Fruit fly (Drosophila melanogaster) whole organism, embryonic: ENCODE results near the gene Gs2.
A peak's percentile ranks its signal among the peaks of the same experiment; 100 is the strongest.

ENCODE experiments used
- CG11560 ChIP-seq: fragments of 200-800 bp; sonication (Bioruptor generic); IDR thresholded peaks from 3 replicates; pipeline ENCODE4 v1.3.6; 2022; ENCODE audit warnings: missing biosample characterization, missing genetic modification characterization
- CG13287 ChIP-seq: fragments of 200-800 bp; sonication (Bioruptor generic); IDR thresholded peaks from 2 replicates; pipeline ENCODE4 v1.3.6; 2022; ENCODE audit warnings: missing biosample characterization, missing genetic modification characterization; ENCODE audit not compliant: partially characterized antibody
- CG13296 ChIP-seq: fragments of 200-800 bp; sonication (Bioruptor generic); optimal IDR thresholded peaks from 3 replicates; lab custom pipeline; 2018; ENCODE audit warnings: missing biosample characterization, mild to moderate bottlenecking, missing genetic modification characterization
- CG15514 ChIP-seq: fragments of 200-800 bp; sonication (Bioruptor generic); optimal IDR thresholded peaks from 3 replicates; lab custom pipeline; 2017; ENCODE audit warnings: missing biosample characterization, missing genetic modification characterization, mild to moderate bottlenecking, moderate library complexity, missing genetic modification reagents
- CG30403 ChIP-seq: fragments of 200-800 bp; sonication (Bioruptor generic); optimal IDR thresholded peaks from 3 replicates; lab custom pipeline; 2016; ENCODE audit warnings: missing biosample characterization, missing genetic modification characterization
- CG31365 ChIP-seq: fragments of 200-800 bp; sonication (Bioruptor generic); optimal IDR thresholded peaks from 2 replicates; lab custom pipeline; 2018; ENCODE audit warnings: missing biosample characterization, mild to moderate bottlenecking, missing genetic modification characterization
- CG31441 ChIP-seq: fragments of 200-800 bp; sonication (Bioruptor generic); IDR thresholded peaks from 2 replicates; pipeline ENCODE4 v1.3.6; 2022; ENCODE audit warnings: missing biosample characterization, missing genetic modification characterization
- CG34422 ChIP-seq: fragments of 200-800 bp; sonication (Bioruptor generic); IDR thresholded peaks from 3 replicates; pipeline ENCODE4 v1.3.6; 2022; ENCODE audit warnings: missing biosample characterization, missing genetic modification characterization
- CG6683 ChIP-seq: fragments of 200-800 bp; sonication (Bioruptor generic); optimal IDR thresholded peaks from 2 replicates; lab custom pipeline; 2017; ENCODE audit warnings: missing biosample characterization, mild to moderate bottlenecking, missing genetic modification characterization, missing genetic modification reagents
- CG6791 ChIP-seq: fragments of 200-800 bp; sonication (Bioruptor generic); IDR thresholded peaks from 3 replicates; pipeline ENCODE4 v1.3.6; 2022; ENCODE audit warnings: missing biosample characterization, missing genetic modification characterization; ENCODE audit not compliant: partially characterized antibody
- CG8089 ChIP-seq: fragments of 200-800 bp; sonication (Bioruptor generic); optimal IDR thresholded peaks from 3 replicates; lab custom pipeline; 2016; ENCODE audit warnings: missing biosample characterization, missing genetic modification characterization
- CG8388 ChIP-seq: fragments of 200-800 bp; sonication (Bioruptor generic); optimal IDR thresholded peaks from 2 replicates; lab custom pipeline; 2019; ENCODE audit warnings: missing biosample characterization, mild to moderate bottlenecking, missing genetic modification characterization, moderate library complexity
- CG8924 ChIP-seq: fragments of 200-800 bp; optimal IDR thresholded peaks from 3 replicates; lab custom pipeline; 2019; ENCODE audit warnings: missing biosample characterization, mild to moderate bottlenecking, missing genetic modification characterization, moderate library complexity
- CG8944 ChIP-seq: fragments of 200-800 bp; sonication (Bioruptor generic); optimal IDR thresholded peaks from 3 replicates; lab custom pipeline; 2016; ENCODE audit warnings: missing biosample characterization, missing genetic modification characterization
- CG9797 ChIP-seq: fragments of 200-800 bp; sonication (Bioruptor generic); optimal IDR thresholded peaks from 3 replicates; lab custom pipeline; 2018; ENCODE audit warnings: missing biosample characterization, mild to moderate bottlenecking, missing genetic modification characterization
- CG9817 ChIP-seq: fragments of 200-800 bp; sonication (Bioruptor generic); optimal IDR thresholded peaks from 2 replicates; lab custom pipeline; 2018; ENCODE audit warnings: missing biosample characterization, mild to moderate bottlenecking, missing genetic modification characterization, moderate library complexity
- Doc2 ChIP-seq: fragments of 200-800 bp; sonication (Bioruptor generic); IDR thresholded peaks from 2 replicates; pipeline ENCODE4 v1.3.6; 2022; ENCODE audit warnings: missing biosample characterization, missing genetic modification characterization
- Fer1 ChIP-seq: fragments of 200-800 bp; sonication (Bioruptor generic); optimal IDR thresholded peaks from 2 replicates; lab custom pipeline; 2017; ENCODE audit warnings: missing biosample characterization, mild to moderate bottlenecking, missing genetic modification characterization
- Gug ChIP-seq: fragments of 200-800 bp; sonication (Bioruptor generic); IDR thresholded peaks from 4 replicates; pipeline ENCODE4 v1.3.6; 2022; ENCODE audit warnings: missing biosample characterization, missing genetic modification characterization
- HmgD ChIP-seq: fragments of 200-800 bp; sonication (Bioruptor generic); optimal IDR thresholded peaks from 3 replicates; lab custom pipeline; 2016; ENCODE audit warnings: missing biosample characterization, missing genetic modification characterization
- HmgZ ChIP-seq: fragments of 200-800 bp; sonication (Bioruptor generic); optimal IDR thresholded peaks from 2 replicates; lab custom pipeline; 2018; ENCODE audit warnings: missing biosample characterization, mild to moderate bottlenecking, missing genetic modification characterization
- Meics ChIP-seq: fragments of 200-800 bp; sonication (Bioruptor generic); optimal IDR thresholded peaks from 2 replicates; lab custom pipeline; 2017; ENCODE audit warnings: missing biosample characterization, mild to moderate bottlenecking, missing genetic modification characterization
- NC2β ChIP-seq: fragments of 200-800 bp; sonication (Bioruptor generic); optimal IDR thresholded peaks from 2 replicates; lab custom pipeline; 2016; ENCODE audit warnings: missing biosample characterization, missing genetic modification characterization
- NK7.1 ChIP-seq: fragments of 200-800 bp; sonication (Bioruptor generic); optimal IDR thresholded peaks from 3 replicates; lab custom pipeline; 2016; ENCODE audit warnings: missing biosample characterization, missing genetic modification characterization
- NfI ChIP-seq: fragments of 200-800 bp; sonication (Bioruptor generic); optimal IDR thresholded peaks from 3 replicates; lab custom pipeline; 2018; ENCODE audit warnings: missing biosample characterization, mild to moderate bottlenecking, missing genetic modification characterization, moderate library complexity
- ab ChIP-seq: fragments of 200-800 bp; sonication (Bioruptor generic); optimal IDR thresholded peaks from 2 replicates; lab custom pipeline; 2016; ENCODE audit warnings: missing biosample characterization, missing genetic modification characterization
- cad ChIP-seq: fragments of >200 bp; optimal IDR thresholded peaks from 2 replicates; lab custom pipeline; 2017; ENCODE audit warnings: missing biosample characterization, missing genetic modification characterization
- cato ChIP-seq: fragments of 200-800 bp; sonication (Bioruptor generic); optimal IDR thresholded peaks from 2 replicates; lab custom pipeline; 2016; ENCODE audit warnings: missing biosample characterization, missing genetic modification characterization, borderline replicate concordance
- da ChIP-seq: fragments of 200-800 bp; sonication (Bioruptor generic); optimal IDR thresholded peaks from 2 replicates; lab custom pipeline; 2016; ENCODE audit warnings: missing biosample characterization, missing genetic modification characterization
- danr ChIP-seq: fragments of 200-800 bp; sonication (Bioruptor generic); IDR thresholded peaks from 2 replicates; pipeline ENCODE4 v1.3.6; 2022; ENCODE audit warnings: missing biosample characterization, missing genetic modification characterization
- grn ChIP-seq: fragments of 200-800 bp; sonication (Bioruptor generic); optimal IDR thresholded peaks from 3 replicates; lab custom pipeline; 2017; ENCODE audit warnings: missing biosample characterization, missing genetic modification characterization
- hbn ChIP-seq: fragments of 200-800 bp; sonication (Bioruptor generic); IDR thresholded peaks from 2 replicates; pipeline ENCODE4 v1.3.6; 2022; ENCODE audit warnings: missing biosample characterization, missing genetic modification characterization; ENCODE audit not compliant: partially characterized antibody
- her ChIP-seq: fragments of 200-800 bp; sonication (Bioruptor generic); optimal IDR thresholded peaks from 2 replicates; lab custom pipeline; 2016; ENCODE audit warnings: missing biosample characterization, missing genetic modification characterization
- lbe ChIP-seq: fragments of 200-800 bp; sonication (Bioruptor generic); optimal IDR thresholded peaks from 2 replicates; lab custom pipeline; 2016; ENCODE audit warnings: missing biosample characterization, mild to moderate bottlenecking, missing genetic modification characterization
- lmd ChIP-seq: fragments of 200-800 bp; sonication (Bioruptor generic); IDR thresholded peaks from 2 replicates; pipeline ENCODE4 v1.3.6; 2022; ENCODE audit warnings: missing biosample characterization, missing genetic modification characterization
- maf-S ChIP-seq: fragments of 200-800 bp; sonication (Bioruptor generic); optimal IDR thresholded peaks from 2 replicates; lab custom pipeline; 2016; ENCODE audit warnings: missing biosample characterization, missing genetic modification characterization
- mam ChIP-seq: fragments of 200-800 bp; sonication (Bioruptor generic); optimal IDR thresholded peaks from 3 replicates; lab custom pipeline; 2016; ENCODE audit warnings: missing biosample characterization, missing genetic modification characterization
- nmo ChIP-seq: fragments of 200-800 bp; sonication (Bioruptor generic); optimal IDR thresholded peaks from 2 replicates; lab custom pipeline; 2018; ENCODE audit warnings: missing biosample characterization, mild to moderate bottlenecking, missing genetic modification characterization, moderate library complexity
- nom ChIP-seq: fragments of 200-800 bp; sonication (Bioruptor generic); optimal IDR thresholded peaks from 2 replicates; lab custom pipeline; 2017; ENCODE audit warnings: missing biosample characterization, missing genetic modification characterization, mild to moderate bottlenecking, moderate library complexity, missing genetic modification reagents
- phol ChIP-seq: fragments of 200-800 bp; sonication (Bioruptor generic); optimal IDR thresholded peaks from 3 replicates; lab custom pipeline; 2018; ENCODE audit warnings: missing biosample characterization, mild to moderate bottlenecking, missing genetic modification characterization, moderate library complexity
- prd ChIP-seq, 3 experiments: fragments of >200 bp in 2 of 3; fragments of 200-800 bp in 1 of 3; sonication (Bioruptor generic) in 1 of 3; optimal IDR thresholded peaks in 2 of 3; IDR thresholded peaks in 1 of 3; 2 replicates in 2 of 3; 3 replicates in 1 of 3; pipeline versions ENCODE4 v1.3.6 to Lab custom; 2017 to 2022; ENCODE audit warnings: missing biosample characterization in 1 of 3, missing genetic modification characterization in 1 of 3
- sd ChIP-seq: fragments of 200-800 bp; sonication (Bioruptor generic); optimal IDR thresholded peaks from 3 replicates; lab custom pipeline; 2018; ENCODE audit warnings: missing biosample characterization, mild to moderate bottlenecking, missing genetic modification characterization, moderate library complexity
- sisA ChIP-seq: fragments of 200-800 bp; sonication (Bioruptor generic); IDR thresholded peaks from 2 replicates; pipeline ENCODE4 v1.3.6; 2022; ENCODE audit warnings: missing biosample characterization, missing genetic modification characterization
- slp2 ChIP-seq: fragments of 200-800 bp; sonication (Bioruptor generic); optimal IDR thresholded peaks from 2 replicates; lab custom pipeline; 2016; ENCODE audit warnings: missing biosample characterization, missing genetic modification characterization
- sob ChIP-seq: fragments of 200-800 bp; sonication (Bioruptor generic); IDR thresholded peaks from 2 replicates; pipeline ENCODE4 v1.3.6; 2022; ENCODE audit warnings: missing biosample characterization, missing genetic modification characterization
- ttk ChIP-seq: fragments of 200-800 bp; sonication (Bioruptor generic); IDR thresholded peaks from 2 replicates; pipeline ENCODE4 v2.1.2; 2022; ENCODE audit warnings: missing biosample characterization, missing genetic modification characterization
- twi ChIP-seq: fragments of 200-800 bp; optimal IDR thresholded peaks from 2 replicates; lab custom pipeline; 2019; ENCODE audit warnings: missing biosample characterization, mild to moderate bottlenecking, missing genetic modification characterization, moderate library complexity
- vvl ChIP-seq: fragments of 200-800 bp; sonication (Bioruptor generic); IDR thresholded peaks from 2 replicates; pipeline ENCODE4 v1.3.6; 2022; ENCODE audit warnings: missing biosample characterization, missing genetic modification characterization
- z ChIP-seq: fragments of 200-800 bp; sonication (Bioruptor generic); IDR thresholded peaks from 3 replicates; pipeline ENCODE4 v1.3.6; 2022; ENCODE audit warnings: missing biosample characterization, missing genetic modification characterization
- zfh1 ChIP-seq: fragments of 200-800 bp; sonication (Bioruptor generic); IDR thresholded peaks from 3 replicates; pipeline ENCODE4 v1.3.6; 2022; ENCODE audit warnings: missing biosample characterization, missing genetic modification characterization

The Gs2 gene

DNA sequence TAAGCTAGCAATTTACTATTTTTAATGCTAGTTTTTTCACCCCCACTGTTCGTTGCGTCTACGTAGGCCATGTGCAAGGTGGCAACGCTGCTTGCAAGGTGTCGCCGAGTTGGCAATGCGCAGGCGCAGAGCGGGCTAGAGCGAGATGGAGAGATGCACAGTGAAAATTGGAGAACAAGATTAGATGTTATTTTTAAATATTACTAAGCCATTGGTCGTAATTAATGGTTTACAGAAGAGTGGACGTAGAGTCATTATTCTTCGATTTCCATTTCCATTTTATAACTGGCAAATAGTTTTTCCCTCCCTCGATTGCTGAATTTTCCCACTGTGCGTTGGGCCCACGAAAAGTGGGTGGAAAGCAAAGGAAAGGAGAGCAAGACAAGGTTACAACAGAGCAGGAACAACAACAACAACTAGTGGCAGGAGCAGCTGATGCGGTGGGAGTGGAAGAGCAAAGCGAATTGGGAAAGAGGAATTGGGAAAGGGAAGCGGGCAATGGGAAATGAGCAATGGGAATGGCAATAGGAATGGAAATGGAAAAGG is 30.3 kb downstream of the Gs2 start (continued):
- TF ChIP-seq CG31365 (tag; lab: Kevin White, UChicago) (peak; percentile 34), CG8944 (GFP tag; lab: Kevin White, UChicago) (peak; percentile 41), HmgZ (tag; lab: Kevin White, UChicago) (peak; percentile 45), CG11560 (tag; lab: Robert Waterston, UW) (peak; percentile 57; the same call in 1 of the 3 replicates), sisA (peak; percentile 75), da (GFP tag; lab: Kevin White, UChicago) (no peak), ab (no peak), CG9797 (GFP tag; lab: Kevin White, UChicago) (no peak), CG6683 (GFP tag; lab: Kevin White, UChicago) (peak; percentile 41), ttk (peak; percentile 83), CG6791 (GFP tag; lab: Robert Waterston, UW) (no peak), CG9817 (tag; lab: Kevin White, UChicago) (peak; percentile 44), NK7.1 (GFP tag; lab: Kevin White, UChicago) (peak; percentile 68), NC2β (GFP tag; lab: Kevin White, UChicago) (peak; percentile 64), vvl (GFP tag; lab: Robert Waterston, UW) (peak; percentile 95), Meics (GFP tag; lab: Kevin White, UChicago) (peak; percentile 64), twi (tag; lab: Kevin White, UChicago) (no peak), cad (GFP tag; lab: Kevin White, UChicago) (no peak), Fer1 (GFP tag; lab: Kevin White, UChicago) (peak; percentile 84), sob (peak; percentile 78), grn (GFP tag; lab: Kevin White, UChicago) (no peak), CG8388 (peak; percentile 61), HmgD (no peak), zfh1 (peak; percentile 89), CG13287 (GFP tag; lab: Robert Waterston, UW) (peak; percentile 28; the same call in 1 of the 2 replicates), CG31441 (GFP tag; lab: Robert Waterston, UW) (peak; percentile 60; the same call in 1 of the 2 replicates), hbn (no peak), mam (peak; percentile 79), CG13296 (GFP tag; lab: Kevin White, UChicago) (peak; percentile 53), CG15514 (GFP tag; lab: Kevin White, UChicago) (peak; percentile 66), CG34422 (GFP tag; lab: Robert Waterston, UW) (peak; percentile 88), cato (GFP tag; lab: Kevin White, UChicago) (no peak), nmo (GFP tag; lab: Kevin White, UChicago) (peak; percentile 82), lbe (GFP tag; lab: Kevin White, UChicago) (no peak), slp2 (GFP tag; lab: Kevin White, UChicago) (peak; percentile 76), maf-S (GFP tag; lab: Kevin White, UChicago) (peak; percentile 31), prd (optimal IDR thresholded peaks at IDR 0.05; lab: Kevin White, UChicago) (no peak), prd (GFP tag; IDR thresholded peaks at IDR 0.05; lab: Robert Waterston, UW) (peak; percentile 87), danr (peak; percentile 63; the same call in 1 of the 2 replicates), CG8089 (GFP tag; lab: Kevin White, UChicago) (peak; percentile 50), phol (tag; lab: Kevin White, UChicago) (peak; percentile 59), her (peak; percentile 70), nom (GFP tag; lab: Kevin White, UChicago) (peak; percentile 10), CG30403 (GFP tag; lab: Kevin White, UChicago) (peak; percentile 74), lmd (GFP tag; lab: Robert Waterston, UW) (peak; percentile 87), CG8924 (tag; lab: Kevin White, UChicago) (peak; percentile 75), sd (tag; lab: Kevin White, UChicago) (peak; percentile 32), Gug (GFP tag; lab: Robert Waterston, UW) (peak; percentile 80), Doc2 (GFP tag; lab: Robert Waterston, UW) (no peak; the same call in 1 of the 2 replicates), z (GFP tag; lab: Robert Waterston, UW) (0 out of 3 replicates have a peak, but pooled peaks have one; percentile 40), NfI (GFP tag; lab: Kevin White, UChicago) (peak; percentile 67)
